Worm (Caenorhabditis elegans) whole organism, early embryonic: ENCODE data around the gene Y19D10B.8.

Experiments used
- ama-1 ChIP-seq: fragments of 150-350 bp; optimal IDR thresholded peaks from 2 replicates; lab custom pipeline; 2014
- ets-7 ChIP-seq: sonication (generic microtip); optimal IDR thresholded peaks from 2 replicates; lab custom pipeline; 2016; ENCODE audit warnings: missing genotype, missing genetic modification characterization, missing compliant biosample characterization
- flt-1 ChIP-seq: fragments of 200-800 bp; sonication (Bioruptor generic); IDR thresholded peaks from 2 replicates; pipeline ENCODE4 v1.3.6; 2022; ENCODE audit warnings: missing genetic modification characterization, missing compliant biosample characterization
- sea-1 ChIP-seq: fragments of 200-800 bp; sonication (Bioruptor generic); conservative IDR thresholded peaks from 2 replicates; pipeline ENCODE4 v1.3.6; 2022; ENCODE audit warnings: missing genetic modification characterization, missing compliant biosample characterization
- tbx-37 ChIP-seq: fragments of 200-800 bp; sonication (Bioruptor generic); conservative IDR thresholded peaks from 2 replicates; pipeline ENCODE4 v1.3.6; 2022; ENCODE audit warnings: missing genetic modification reagents, missing genetic modification characterization, missing compliant biosample characterization

- TF ChIP-seq ama-1 (lab: Kevin White, UChicago) (no peak), sea-1 (no peak), tbx-37 (GFP tag; lab: Robert Waterston, UW) (no peak), ets-7 (no peak), flt-1 (GFP tag; lab: Robert Waterston, UW) (no peak)
Observed at ce11 chrV:2290329-2290728, 10.5 kb downstream of the Y19D10B.8 start, which contains the start of gene nhr-225.
